Worm (Caenorhabditis elegans) whole organism, mixed stage, embryonic: ENCODE measurements around the gene col-84.

ENCODE experiments used
- lin-13 ChIP-seq: fragments of 150-350 bp; optimal IDR thresholded peaks from 2 replicates; lab custom pipeline; 2014; ENCODE audit warnings: missing biosample characterization, missing genetic modification characterization
- mab-5 ChIP-seq: fragments of 150-350 bp; optimal IDR thresholded peaks from 2 replicates; lab custom pipeline; 2014; ENCODE audit warnings: missing biosample characterization, missing genetic modification characterization
- nhr-2 ChIP-seq: fragments of 150-350 bp; optimal IDR thresholded peaks from 2 replicates; lab custom pipeline; 2014; ENCODE audit warnings: missing biosample characterization, missing genetic modification characterization
- pha-4 ChIP-seq: fragments of 150-350 bp; optimal IDR thresholded peaks from 2 replicates; lab custom pipeline; 2018; ENCODE audit warnings: missing biosample characterization, missing genetic modification reagents, missing genetic modification characterization
- snpc-4 ChIP-seq: fragments of 150-350 bp; optimal IDR thresholded peaks from 2 replicates; lab custom pipeline; 2014; ENCODE audit warnings: missing biosample characterization, missing genetic modification characterization
- unc-39 ChIP-seq: fragments of 150-350 bp; optimal IDR thresholded peaks from 2 replicates; lab custom pipeline; 2014; ENCODE audit warnings: missing biosample characterization, missing genetic modification characterization

DNA sequence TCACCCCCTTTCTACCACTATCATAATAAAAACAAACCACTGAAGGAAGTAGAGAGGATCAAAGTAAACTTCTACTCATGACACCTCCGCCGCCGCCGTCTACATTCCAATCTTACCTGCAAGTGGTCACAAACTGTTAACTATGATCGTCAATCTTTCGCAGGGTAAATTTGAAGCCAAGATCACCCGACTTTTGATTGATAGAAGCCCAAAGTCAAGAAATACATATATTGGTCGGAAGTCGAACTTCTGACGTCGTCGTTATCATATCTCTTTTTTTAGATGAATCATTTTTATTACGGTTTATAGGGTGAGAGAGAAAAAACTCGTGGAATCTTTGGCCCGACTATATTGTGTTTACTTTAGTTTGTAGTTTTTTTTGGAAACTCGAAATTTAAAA lies 30.0 kb upstream of the col-84 start:
- TF ChIP-seq mab-5 (tag; lab: Kevin White, UChicago), result no peak
- no peak for TF ChIP-seq lin-13 (tag; lab: Kevin White, UChicago)
- no peak for TF ChIP-seq snpc-4
- no peak for TF ChIP-seq pha-4 (tag; lab: Kevin White, UChicago)
- no peak for TF ChIP-seq unc-39 (tag; lab: Kevin White, UChicago)
- no peak for TF ChIP-seq nhr-2
